Worm (Caenorhabditis elegans) whole organism, L4 larva: ENCODE data around the gene tre-2.

Source experiments
- F26F4.8 ChIP-seq: fragments of 200-800 bp; sonication (Bioruptor generic); conservative IDR thresholded peaks from 2 replicates; pipeline ENCODE4 v1.3.6; 2022; ENCODE audit warnings: missing genetic modification characterization, missing compliant biosample characterization
- F44E2.7 ChIP-seq: fragments of 200-800 bp; sonication (Bioruptor generic); IDR thresholded peaks from 2 replicates; pipeline ENCODE4 v2.1.2; 2022; ENCODE audit warnings: missing genetic modification characterization, missing compliant biosample characterization
- R02D3.7 ChIP-seq: fragments of 150-350 bp; sonication (generic microtip); optimal IDR thresholded peaks from 3 replicates; lab custom pipeline; 2014; ENCODE audit warnings: missing biosample characterization, missing genetic modification characterization
- T20F7.1 ChIP-seq: fragments of 200-800 bp; sonication (Bioruptor generic); optimal IDR thresholded peaks from 2 replicates; lab custom pipeline; 2018; ENCODE audit warnings: mild to moderate bottlenecking, missing genetic modification characterization, missing compliant biosample characterization
- T26A8.4 ChIP-seq: fragments of 200-800 bp; sonication (Bioruptor generic); IDR thresholded peaks from 2 replicates; pipeline ENCODE4 v1.3.6; 2022; ENCODE audit warnings: missing genetic modification characterization, missing compliant biosample characterization
- Y105C5A.15 ChIP-seq: fragments of 200-800 bp; sonication (Bioruptor generic); IDR thresholded peaks from 2 replicates; pipeline ENCODE4 v1.3.6; 2022; ENCODE audit warnings: missing genetic modification characterization, missing compliant biosample characterization
- Y48G9A.11 ChIP-seq: fragments of 200-800 bp; sonication (Bioruptor generic); IDR thresholded peaks from 2 replicates; pipeline ENCODE4 v1.3.6; 2022; ENCODE audit warnings: missing genetic modification reagents, missing genetic modification characterization, missing compliant biosample characterization
- ama-1 ChIP-seq: fragments of 150-350 bp; optimal IDR thresholded peaks from 2 replicates; lab custom pipeline; 2014; ENCODE audit warnings: inconsistent platforms, mixed read lengths
- ceh-20 ChIP-seq: fragments of 200-800 bp; sonication (Bioruptor generic); IDR thresholded peaks from 2 replicates; pipeline ENCODE4 v1.3.6; 2022; ENCODE audit warnings: missing genetic modification reagents, missing genetic modification characterization, missing compliant biosample characterization
- ceh-44 ChIP-seq: fragments of 200-800 bp; sonication (Bioruptor generic); IDR thresholded peaks from 2 replicates; pipeline ENCODE4 v1.3.6; 2022; ENCODE audit warnings: missing genetic modification reagents, missing genetic modification characterization, missing compliant biosample characterization
- ceh-62 ChIP-seq: sonication (generic microtip); optimal IDR thresholded peaks from 2 replicates; lab custom pipeline; 2017; ENCODE audit warnings: missing biosample characterization, missing genetic modification characterization
- ceh-82 ChIP-seq: sonication (generic microtip); optimal IDR thresholded peaks from 2 replicates; lab custom pipeline; 2017; ENCODE audit warnings: missing biosample characterization, missing genetic modification characterization
- ces-1 ChIP-seq: fragments of 150-350 bp; sonication (generic microtip); optimal IDR thresholded peaks from 4 replicates; lab custom pipeline; 2014; ENCODE audit warnings: missing biosample characterization, missing genetic modification reagents, missing genetic modification characterization
- ctbp-1 ChIP-seq: fragments of 200-800 bp; sonication (Bioruptor generic); IDR thresholded peaks from 2 replicates; pipeline ENCODE4 v1.3.6; 2022; ENCODE audit warnings: missing genetic modification reagents, missing genetic modification characterization, missing compliant biosample characterization
- daf-16 ChIP-seq, 3 experiments: sonication (generic microtip); optimal IDR thresholded peaks; 2 replicates each; lab custom pipeline; 2016 to 2017; ENCODE audit warnings: missing genetic modification characterization in 3 of 3, missing genetic modification reagents in 3 of 3, mild to moderate bottlenecking in 2 of 3, missing compliant biosample characterization in 2 of 3, missing biosample characterization in 1 of 3, moderate library complexity in 1 of 3
- dmd-6 ChIP-seq: fragments of 200-800 bp; sonication (Bioruptor generic); IDR thresholded peaks from 2 replicates; pipeline ENCODE4 v1.3.6; 2022; ENCODE audit warnings: missing genetic modification reagents, missing genetic modification characterization, missing compliant biosample characterization
- dmd-8 ChIP-seq: fragments of 200-800 bp; sonication (Bioruptor generic); IDR thresholded peaks from 2 replicates; pipeline ENCODE4 v1.3.6; 2022; ENCODE audit warnings: missing genetic modification characterization, missing compliant biosample characterization
- egl-27 ChIP-seq: sonication (generic microtip); optimal IDR thresholded peaks from 3 replicates; lab custom pipeline; 2017; ENCODE audit warnings: missing biosample characterization, missing genetic modification reagents, missing genetic modification characterization
- egl-43 ChIP-seq: fragments of 200-800 bp; sonication (Bioruptor generic); IDR thresholded peaks from 2 replicates; pipeline ENCODE4 v1.3.6; 2022; ENCODE audit warnings: missing genetic modification reagents, missing genetic modification characterization, missing compliant biosample characterization
- fos-1 ChIP-seq: fragments of 150-350 bp; optimal IDR thresholded peaks from 2 replicates; lab custom pipeline; 2014; ENCODE audit warnings: missing biosample characterization, missing genetic modification characterization
- gei-8 ChIP-seq: fragments of 200-800 bp; sonication (Bioruptor generic); optimal IDR thresholded peaks from 2 replicates; lab custom pipeline; 2018; ENCODE audit warnings: mild to moderate bottlenecking, missing genetic modification characterization, missing compliant biosample characterization
- hlh-30 ChIP-seq: sonication (generic microtip); optimal IDR thresholded peaks from 2 replicates; lab custom pipeline; 2017; ENCODE audit warnings: antibody characterized with exemption, mild to moderate bottlenecking, missing genetic modification characterization, missing compliant biosample characterization; ENCODE audit not compliant: insufficient read depth
- hmg-1.1 ChIP-seq: fragments of 200-800 bp; sonication (Bioruptor generic); IDR thresholded peaks from 2 replicates; pipeline ENCODE4 v1.3.6; 2022; ENCODE audit warnings: missing genetic modification reagents, missing genetic modification characterization, missing compliant biosample characterization
- jun-1 ChIP-seq: fragments of 150-350 bp; optimal IDR thresholded peaks from 2 replicates; lab custom pipeline; 2014; ENCODE audit warnings: missing biosample characterization, missing genetic modification reagents, missing genetic modification characterization
- lin-13 ChIP-seq: fragments of 150-350 bp; optimal IDR thresholded peaks from 2 replicates; lab custom pipeline; 2014; ENCODE audit warnings: missing biosample characterization, missing genetic modification reagents, missing genetic modification characterization
- lin-15B ChIP-seq: fragments of 150-350 bp; sonication (generic microtip); optimal IDR thresholded peaks from 3 replicates; lab custom pipeline; 2014; ENCODE audit warnings: missing biosample characterization, missing genetic modification characterization
- lin-38 ChIP-seq: fragments of 200-800 bp; sonication (Bioruptor generic); IDR thresholded peaks from 2 replicates; pipeline ENCODE4 v1.3.6; 2022; ENCODE audit warnings: missing genetic modification reagents, missing genetic modification characterization, missing compliant biosample characterization
- lin-39 ChIP-seq: fragments of 150-350 bp; optimal IDR thresholded peaks from 2 replicates; lab custom pipeline; 2014; ENCODE audit warnings: missing biosample characterization, missing genetic modification reagents, missing genetic modification characterization
- lir-3 ChIP-seq: sonication (generic microtip); optimal IDR thresholded peaks from 2 replicates; lab custom pipeline; 2016; ENCODE audit warnings: mild to moderate bottlenecking, missing genetic modification characterization, missing compliant biosample characterization
- lsy-2 ChIP-seq, 2 experiments: fragments of 150-350 bp in 1 of 2; sonication (generic microtip) in 1 of 2; optimal IDR thresholded peaks; 2 replicates each; lab custom pipeline; 2014 to 2017; ENCODE audit warnings: missing biosample characterization in 2 of 2, missing genetic modification characterization in 2 of 2
- mdt-29 ChIP-seq: fragments of 200-800 bp; sonication (Bioruptor generic); IDR thresholded peaks from 2 replicates; pipeline ENCODE4 v1.3.6; 2022; ENCODE audit warnings: missing genetic modification reagents, missing genetic modification characterization, missing compliant biosample characterization
- mes-2 ChIP-seq: sonication (generic microtip); optimal IDR thresholded peaks from 2 replicates; lab custom pipeline; 2016; ENCODE audit warnings: missing genotype, mild to moderate bottlenecking, missing genetic modification characterization, missing compliant biosample characterization; ENCODE audit not compliant: poor library complexity, severe bottlenecking
- mxl-3 ChIP-seq: fragments of 200-800 bp; sonication (Bioruptor generic); optimal IDR thresholded peaks from 2 replicates; lab custom pipeline; 2018; ENCODE audit warnings: mild to moderate bottlenecking, missing genetic modification characterization, missing compliant biosample characterization
- nhr-102 ChIP-seq: sonication (generic microtip); optimal IDR thresholded peaks from 2 replicates; lab custom pipeline; 2016; ENCODE audit warnings: mild to moderate bottlenecking, missing genetic modification characterization, moderate library complexity, missing compliant biosample characterization
- nhr-11 ChIP-seq: fragments of 150-350 bp; optimal IDR thresholded peaks from 2 replicates; lab custom pipeline; 2014; ENCODE audit warnings: missing biosample characterization, missing genetic modification characterization
- nhr-111 ChIP-seq: fragments of 200-800 bp; sonication (Bioruptor generic); optimal IDR thresholded peaks from 2 replicates; lab custom pipeline; 2018; ENCODE audit warnings: mild to moderate bottlenecking, missing genetic modification characterization, missing compliant biosample characterization
- nhr-237 ChIP-seq: sonication (generic microtip); optimal IDR thresholded peaks from 2 replicates; lab custom pipeline; 2017; ENCODE audit warnings: missing biosample characterization, missing genetic modification characterization
- nhr-28 ChIP-seq: fragments of 150-350 bp; optimal IDR thresholded peaks from 2 replicates; lab custom pipeline; 2014; ENCODE audit warnings: missing biosample characterization, missing genetic modification characterization
- nhr-6 ChIP-seq: fragments of 150-350 bp; optimal IDR thresholded peaks from 2 replicates; lab custom pipeline; 2014; ENCODE audit warnings: missing biosample characterization, missing genetic modification characterization
- pqm-1 ChIP-seq: sonication (generic microtip); optimal IDR thresholded peaks from 2 replicates; lab custom pipeline; 2017; ENCODE audit warnings: missing biosample characterization, missing genetic modification characterization
- rbr-2 ChIP-seq: sonication (generic microtip); optimal IDR thresholded peaks from 2 replicates; lab custom pipeline; 2016; ENCODE audit warnings: missing genotype, missing genetic modification characterization, missing compliant biosample characterization
- saeg-2 ChIP-seq: fragments of 200-800 bp; sonication (Bioruptor generic); IDR thresholded peaks from 2 replicates; pipeline ENCODE4 v1.3.6; 2022; ENCODE audit warnings: missing genetic modification reagents, missing genetic modification characterization, missing compliant biosample characterization
- skn-1 ChIP-seq: fragments of 150-350 bp; optimal IDR thresholded peaks from 2 replicates; lab custom pipeline; 2014; ENCODE audit warnings: missing biosample characterization, missing genetic modification characterization
- snpc-4 ChIP-seq: fragments of 150-350 bp; optimal IDR thresholded peaks from 2 replicates; lab custom pipeline; 2014; ENCODE audit warnings: missing biosample characterization, missing genetic modification characterization
- tra-1 ChIP-seq: fragments of 200-800 bp; sonication (Bioruptor generic); IDR thresholded peaks from 2 replicates; pipeline ENCODE4 v1.3.6; 2022; ENCODE audit warnings: missing genetic modification reagents, missing genetic modification characterization, missing compliant biosample characterization
- vab-7 ChIP-seq: fragments of 200-800 bp; sonication (Bioruptor generic); IDR thresholded peaks from 2 replicates; pipeline ENCODE4 v1.3.6; 2022; ENCODE audit warnings: missing genetic modification reagents, missing genetic modification characterization, missing compliant biosample characterization
- zag-1 ChIP-seq: fragments of 150-350 bp; optimal IDR thresholded peaks from 2 replicates; lab custom pipeline; 2014; ENCODE audit warnings: missing biosample characterization, missing genetic modification characterization
- zfp-2 ChIP-seq: sonication (generic microtip); optimal IDR thresholded peaks from 2 replicates; lab custom pipeline; 2016; ENCODE audit warnings: mild to moderate bottlenecking, missing genetic modification characterization, missing compliant biosample characterization
- zfp-3 ChIP-seq: fragments of 200-800 bp; sonication (Bioruptor generic); conservative IDR thresholded peaks from 2 replicates; pipeline ENCODE4 v1.3.6; 2022; ENCODE audit warnings: missing genetic modification reagents, missing genetic modification characterization, missing compliant biosample characterization
- ztf-7 ChIP-seq: fragments of 150-350 bp; optimal IDR thresholded peaks from 2 replicates; lab custom pipeline; 2014; ENCODE audit warnings: missing biosample characterization, missing genetic modification characterization

Gene tre-2

ce11 chrIV:6920063-6920462 lies 36.8 kb upstream of the tre-2 start, which contains the start of gene T22D1.18:
Gene T22D1.18 (minus strand): TSS chrIV:6920163.
- TF ChIP-seq ama-1 (lab: Kevin White, UChicago) (no peak), nhr-6 (tag; lab: Kevin White, UChicago) (no peak), ceh-82 (tag; lab: Kevin White, UChicago) (no peak), skn-1 (tag; lab: Kevin White, UChicago) (no peak), tra-1 (GFP tag; lab: Robert Waterston, UW) (0 out of 2 replicates have a peak, but pooled peaks have one; percentile 8), vab-7 (no peak), fos-1 (tag; lab: Kevin White, UChicago) (no peak), mdt-29 (no peak)

ce11 chrIV:6919318-6919717 lies 36.1 kb upstream of the tre-2 start, which contains the start of gene ruvb-2:
Gene ruvb-2 (minus strand): TSS chrIV:6919406.
- TF ChIP-seq ceh-44 (GFP tag; lab: Robert Waterston, UW) (no peak), rbr-2 (tag; lab: Kevin White, UChicago) (peak; percentile 85), egl-43 (GFP tag; lab: Robert Waterston, UW) (no peak), zag-1 (tag; lab: Kevin White, UChicago) (no peak), lin-15B (tag; lab: Kevin White, UChicago) (peak; percentile 32), nhr-11 (tag; lab: Kevin White, UChicago) (peak; percentile 70), hmg-1.1 (peak; percentile 61), gei-8 (GFP tag; lab: Kevin White, UChicago) (no peak), lsy-2 (tag; optimal IDR thresholded peaks at IDR 0.05; lab: Kevin White, UChicago) (peak; percentile 6 to 93), F26F4.8 (no peak), egl-27 (no peak), zfp-3 (no peak), lin-38 (GFP tag; lab: Robert Waterston, UW) (peak; percentile 84), snpc-4 (no peak), daf-16 (GFP tag; optimal IDR thresholded peaks at IDR 0.05; lab: Kevin White, UChicago) (peak in 1 of 2 experiments; percentile 14), daf-16 (tag; optimal IDR thresholded peaks at IDR 0.05; lab: Kevin White, UChicago) (peak; percentile 48), ces-1 (GFP tag; lab: Kevin White, UChicago) (no peak), nhr-111 (GFP tag; lab: Kevin White, UChicago) (no peak), saeg-2 (no peak), T20F7.1 (peak; percentile 83), skn-1 (tag; lab: Kevin White, UChicago) (no peak), R02D3.7 (tag; lab: Kevin White, UChicago) (no peak), dmd-8 (GFP tag; lab: Robert Waterston, UW) (no peak), mes-2 (no peak), nhr-102 (tag; lab: Kevin White, UChicago) (peak; percentile 72), ceh-62 (tag; lab: Kevin White, UChicago) (no peak), Y105C5A.15 (no peak), pqm-1 (tag; lab: Kevin White, UChicago) (peak; percentile 5), lir-3 (tag; lab: Kevin White, UChicago) (no peak), vab-7 (no peak), lin-39 (tag; lab: Kevin White, UChicago) (no peak), dmd-6 (GFP tag; lab: Robert Waterston, UW) (peak; percentile 70), lin-13 (GFP tag; lab: Kevin White, UChicago) (peak; percentile 65), ztf-7 (tag; lab: Kevin White, UChicago) (peak; percentile 55), hlh-30 (tag; lab: Kevin White, UChicago) (peak; percentile 92), Y48G9A.11 (GFP tag; lab: Robert Waterston, UW) (no peak), T26A8.4 (GFP tag; lab: Robert Waterston, UW) (peak; percentile 82), ceh-20 (no peak), ctbp-1 (GFP tag; lab: Robert Waterston, UW) (peak; percentile 57; the same call in 1 of the 2 replicates), nhr-237 (tag; lab: Kevin White, UChicago) (no peak), mxl-3 (GFP tag; lab: Kevin White, UChicago) (peak; percentile 83), nhr-28 (tag; lab: Kevin White, UChicago) (peak; percentile 40), F44E2.7 (GFP tag; lab: Robert Waterston, UW) (no peak), zfp-2 (tag; lab: Kevin White, UChicago) (peak; percentile 21), jun-1 (tag; lab: Kevin White, UChicago) (peak; percentile 11)
